Worm (Caenorhabditis elegans): ENCODE measurements around the gene sra-11.

DNA sequence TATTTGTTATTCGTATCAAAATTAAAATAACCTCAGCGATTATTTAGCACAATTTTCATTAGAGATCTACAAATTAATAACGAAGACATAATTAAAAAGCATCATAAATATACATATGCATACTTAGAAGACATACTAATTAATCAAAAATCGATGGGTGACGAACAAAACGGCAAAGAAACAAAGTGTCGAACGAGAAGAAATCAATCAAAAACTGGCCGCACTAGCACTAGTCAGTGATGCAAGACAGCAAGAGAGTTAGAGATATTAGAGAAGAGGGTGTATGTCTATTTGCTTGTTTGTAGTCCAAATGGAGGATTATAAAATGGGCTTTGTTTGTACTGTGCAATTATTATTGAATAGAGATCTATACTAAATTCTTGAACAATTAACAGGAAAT lies 36.7 kb upstream of the sra-11 start:
- TF ChIP-seq him-1 (tag; optimal IDR thresholded peaks at IDR 0.05) (no peak), dao-5 (tag; optimal IDR thresholded peaks at IDR 0.05) (no peak)

Measured in whole organism, L4/young adult.